Fruit fly (Drosophila melanogaster): ENCODE measurements around the gene CG6765.

The CG6765 gene

DNA sequence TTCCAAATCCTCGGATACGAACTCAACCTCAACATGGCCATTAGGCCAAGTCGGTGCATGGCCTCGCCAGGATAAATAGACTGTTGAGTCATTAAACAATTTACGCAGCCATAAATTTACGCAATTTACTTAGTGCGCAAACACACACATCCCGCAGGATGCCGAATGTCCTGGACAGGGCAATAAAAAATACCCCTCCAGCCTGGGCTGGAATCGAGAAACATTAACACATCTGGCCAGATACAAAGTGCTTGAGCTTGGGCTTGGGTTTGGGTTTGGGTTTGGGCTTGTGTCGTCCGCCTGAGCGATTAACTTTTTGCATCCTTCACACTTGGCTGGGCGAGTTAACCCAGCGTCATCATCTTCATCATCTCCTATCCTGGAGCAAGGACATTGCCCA is 29.1 kb downstream of the CG6765 start:
- TF ChIP-seq rn (GFP tag; IDR thresholded peaks at IDR 0.05) (no peak), Snoo (tag; optimal IDR thresholded peaks at IDR 0.05) (no peak), Ets98B (GFP tag; IDR thresholded peaks at IDR 0.05) (no peak), fd96Ca (GFP tag; IDR thresholded peaks at IDR 0.05) (no peak), CG32121 (GFP tag; IDR thresholded peaks at IDR 0.05) (no peak), CG4496 (GFP tag; IDR thresholded peaks at IDR 0.05) (no peak), CG17806 (tag; optimal IDR thresholded peaks at IDR 0.05) (no peak), Pif1B (GFP tag; optimal IDR thresholded peaks at IDR 0.05) (no peak), EcR (GFP tag; optimal IDR thresholded peaks at IDR 0.05) (no peak), Pif1A (GFP tag; optimal IDR thresholded peaks at IDR 0.05) (no peak), CG12605 (GFP tag; IDR thresholded peaks at IDR 0.05) (no peak), CG34367 (tag; optimal IDR thresholded peaks at IDR 0.05) (no peak), gl (tag; optimal IDR thresholded peaks at IDR 0.05) (no peak), CG14655 (GFP tag; optimal IDR thresholded peaks at IDR 0.05) (no peak), CG15710 (tag; optimal IDR thresholded peaks at IDR 0.05) (no peak), CG8301 (tag; optimal IDR thresholded peaks at IDR 0.05) (no peak), CG10348 (GFP tag; IDR thresholded peaks at IDR 0.05) (no peak), D1 (tag; optimal IDR thresholded peaks at IDR 0.05) (no peak)

- TF ChIP-seq CG32121 (GFP tag; IDR thresholded peaks at IDR 0.05) (no peak), Pif1B (GFP tag; optimal IDR thresholded peaks at IDR 0.05) (no peak), rn (GFP tag; IDR thresholded peaks at IDR 0.05) (no peak), CG14655 (GFP tag; optimal IDR thresholded peaks at IDR 0.05) (no peak), EcR (GFP tag; optimal IDR thresholded peaks at IDR 0.05) (no peak), D1 (tag; optimal IDR thresholded peaks at IDR 0.05) (no peak), Ets98B (GFP tag; IDR thresholded peaks at IDR 0.05) (no peak), gl (tag; optimal IDR thresholded peaks at IDR 0.05) (no peak), CG10348 (GFP tag; IDR thresholded peaks at IDR 0.05) (no peak), CG9948 (tag; optimal IDR thresholded peaks at IDR 0.05) (no peak), CG8301 (tag; optimal IDR thresholded peaks at IDR 0.05) (no peak), CG4496 (GFP tag; IDR thresholded peaks at IDR 0.05) (no peak), CG12605 (GFP tag; IDR thresholded peaks at IDR 0.05) (no peak)
These were observed 29.6 kb downstream of the CG6765 start for dm6 chr3L:8542213-8542612.

DNA sequence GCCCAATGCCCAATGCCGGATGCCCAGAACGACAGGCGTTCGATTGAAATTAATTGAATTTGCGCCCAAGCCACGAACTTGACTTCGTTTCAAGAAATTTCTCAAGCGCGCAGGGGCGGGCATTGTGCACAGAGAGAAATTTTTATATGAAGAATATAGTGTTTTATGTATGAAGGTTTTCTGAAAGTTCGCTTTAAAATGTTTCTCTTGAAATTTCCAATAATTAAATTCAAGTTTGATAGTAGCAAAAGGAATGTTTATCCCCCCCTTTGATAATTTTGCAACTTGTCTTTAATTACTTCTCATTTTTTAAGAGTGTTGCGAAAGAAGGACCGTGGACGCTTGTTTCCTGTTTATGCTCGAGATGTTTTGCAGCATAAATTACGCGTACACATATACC is 31.3 kb downstream of the CG6765 start:
- TF ChIP-seq EcR (GFP tag; optimal IDR thresholded peaks at IDR 0.05), result no peak
- no peak for TF ChIP-seq CG12605 (GFP tag; IDR thresholded peaks at IDR 0.05)
- TF ChIP-seq CG8159 (tag; optimal IDR thresholded peaks at IDR 0.05), result peak; percentile 1
- no peak for TF ChIP-seq CG32121 (GFP tag; IDR thresholded peaks at IDR 0.05)
- TF ChIP-seq CG4496 (GFP tag; IDR thresholded peaks at IDR 0.05), result no peak
- TF ChIP-seq CG34367 (tag; optimal IDR thresholded peaks at IDR 0.05), result no peak
- TF ChIP-seq Pif1A (GFP tag; optimal IDR thresholded peaks at IDR 0.05), result no peak
- no peak for TF ChIP-seq Pif1B (GFP tag; optimal IDR thresholded peaks at IDR 0.05)
- no peak for TF ChIP-seq Ets98B (GFP tag; IDR thresholded peaks at IDR 0.05)
- peak; percentile 22 for TF ChIP-seq D1 (tag; optimal IDR thresholded peaks at IDR 0.05)
- peak; percentile 1 for TF ChIP-seq CG9948 (tag; optimal IDR thresholded peaks at IDR 0.05)

- no peak for TF ChIP-seq CG15710 (tag; optimal IDR thresholded peaks at IDR 0.05)
- TF ChIP-seq CG8159 (tag; optimal IDR thresholded peaks at IDR 0.05), result peak; percentile 48
These were observed 32.1 kb downstream of the CG6765 start, which contains the start of gene rhea for dm6 chr3L:8544710-8545109. rhea (plus strand) TSS chr3L:8545001.

dm6 chr3L:8545473-8545872 is 32.9 kb downstream of the CG6765 start:
- no peak for TF ChIP-seq Snoo (tag; optimal IDR thresholded peaks at IDR 0.05)
- TF ChIP-seq D1 (tag; optimal IDR thresholded peaks at IDR 0.05), result no peak
- peak; percentile 2 for TF ChIP-seq EcR (GFP tag; optimal IDR thresholded peaks at IDR 0.05)
- no peak for TF ChIP-seq CG8159 (tag; optimal IDR thresholded peaks at IDR 0.05)
- TF ChIP-seq Pif1B (GFP tag; optimal IDR thresholded peaks at IDR 0.05), result no peak

DNA sequence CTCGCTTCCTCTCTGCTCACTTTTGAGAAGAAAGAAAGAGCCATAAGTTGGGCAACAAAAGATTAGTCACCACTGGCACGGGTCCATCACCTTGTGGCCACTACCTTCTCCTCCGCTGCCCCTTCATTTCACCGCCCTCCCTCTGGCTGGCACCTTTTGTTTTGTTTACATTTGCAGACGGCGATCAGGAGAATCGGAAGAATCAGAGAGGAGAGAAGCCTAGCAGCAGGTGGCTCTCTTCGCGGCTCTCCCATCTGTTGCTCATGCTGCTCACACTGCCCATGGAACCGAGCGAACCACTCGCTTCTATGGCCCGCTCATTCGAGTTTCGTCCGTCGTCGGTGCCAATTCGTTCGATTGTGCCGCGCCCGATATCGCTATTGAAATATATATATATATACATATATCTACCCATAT is 33.8 kb downstream of the CG6765 start:
- no peak for TF ChIP-seq CG10348 (GFP tag; IDR thresholded peaks at IDR 0.05)
- peak; percentile 63; the same call in 2 of the 3 replicates for TF ChIP-seq CG4496 (GFP tag; IDR thresholded peaks at IDR 0.05)
- peak; percentile 62 for TF ChIP-seq Ets98B (GFP tag; IDR thresholded peaks at IDR 0.05)
- peak; percentile 59 for TF ChIP-seq Pif1A (GFP tag; optimal IDR thresholded peaks at IDR 0.05)
- TF ChIP-seq CG12605 (GFP tag; IDR thresholded peaks at IDR 0.05), result peak; percentile 57; the same call in 1 of the 2 replicates
- no peak for TF ChIP-seq CG34367 (tag; optimal IDR thresholded peaks at IDR 0.05)
- TF ChIP-seq EcR (GFP tag; optimal IDR thresholded peaks at IDR 0.05), result peak; percentile 96
- TF ChIP-seq CG8159 (tag; optimal IDR thresholded peaks at IDR 0.05), result peak; percentile 36
- peak; percentile 57 for TF ChIP-seq gl (tag; optimal IDR thresholded peaks at IDR 0.05)
- no peak for TF ChIP-seq rn (GFP tag; IDR thresholded peaks at IDR 0.05)
- TF ChIP-seq CG8301 (tag; optimal IDR thresholded peaks at IDR 0.05), result no peak
- TF ChIP-seq Snoo (tag; optimal IDR thresholded peaks at IDR 0.05), result peak; percentile 30
- peak; percentile 63 for TF ChIP-seq CG13204 (GFP tag; optimal IDR thresholded peaks at IDR 0.05)
- TF ChIP-seq CG17806 (tag; optimal IDR thresholded peaks at IDR 0.05), result no peak
- peak; percentile 69 for TF ChIP-seq CG32121 (GFP tag; IDR thresholded peaks at IDR 0.05)
- TF ChIP-seq CG15710 (tag; optimal IDR thresholded peaks at IDR 0.05), result peak; percentile 18
- peak; percentile 67 for TF ChIP-seq Pif1B (GFP tag; optimal IDR thresholded peaks at IDR 0.05)
- TF ChIP-seq CG14655 (GFP tag; optimal IDR thresholded peaks at IDR 0.05), result no peak

- peak; percentile 17 for TF ChIP-seq CG34367 (tag; optimal IDR thresholded peaks at IDR 0.05)
- TF ChIP-seq CG8301 (tag; optimal IDR thresholded peaks at IDR 0.05), result peak; percentile 68
- TF ChIP-seq EcR (GFP tag; optimal IDR thresholded peaks at IDR 0.05), result no peak
- TF ChIP-seq Snoo (tag; optimal IDR thresholded peaks at IDR 0.05), result no peak
- no peak for TF ChIP-seq Pif1B (GFP tag; optimal IDR thresholded peaks at IDR 0.05)
- TF ChIP-seq CG14655 (GFP tag; optimal IDR thresholded peaks at IDR 0.05), result peak; percentile 74
- TF ChIP-seq gl (tag; optimal IDR thresholded peaks at IDR 0.05), result no peak
- peak; percentile 82 for TF ChIP-seq CG32121 (GFP tag; IDR thresholded peaks at IDR 0.05)
- peak; percentile 47 for TF ChIP-seq CG15710 (tag; optimal IDR thresholded peaks at IDR 0.05)
- 0 out of 2 replicates have a peak, but pooled peaks have one; percentile 21 for TF ChIP-seq CG12605 (GFP tag; IDR thresholded peaks at IDR 0.05)
- peak; percentile 74 for TF ChIP-seq fd96Ca (GFP tag; IDR thresholded peaks at IDR 0.05)
- peak; percentile 58 for TF ChIP-seq Pif1A (GFP tag; optimal IDR thresholded peaks at IDR 0.05)
- peak; percentile 65 for TF ChIP-seq CG9948 (tag; optimal IDR thresholded peaks at IDR 0.05)
- peak; percentile 61 for TF ChIP-seq CG17806 (tag; optimal IDR thresholded peaks at IDR 0.05)
- TF ChIP-seq CG10348 (GFP tag; IDR thresholded peaks at IDR 0.05), result no peak
- TF ChIP-seq rn (GFP tag; IDR thresholded peaks at IDR 0.05), result 0 out of 2 replicates have a peak, but pooled peaks have one; percentile 39
- peak; percentile 74 for TF ChIP-seq Ets98B (GFP tag; IDR thresholded peaks at IDR 0.05)
- peak; percentile 49 for TF ChIP-seq CG8159 (tag; optimal IDR thresholded peaks at IDR 0.05)
- no peak for TF ChIP-seq D1 (tag; optimal IDR thresholded peaks at IDR 0.05)
- no peak for TF ChIP-seq CG13204 (GFP tag; optimal IDR thresholded peaks at IDR 0.05)
- TF ChIP-seq CG4496 (GFP tag; IDR thresholded peaks at IDR 0.05), result peak; percentile 77
These were observed 34.5 kb downstream of the CG6765 start for dm6 chr3L:8547104-8547523.
